Worm (Caenorhabditis elegans): Measurements from ENCODE around the gene C47D12.4.

- TF ChIP-seq ceh-82 (tag; optimal IDR thresholded peaks at IDR 0.05): no peak
- TF ChIP-seq lir-3 (tag; optimal IDR thresholded peaks at IDR 0.05; ENCODE audit: poor library complexity): no peak
- no peak for TF ChIP-seq pqm-1 (tag; optimal IDR thresholded peaks at IDR 0.05)
- TF ChIP-seq skn-1 (tag; optimal IDR thresholded peaks at IDR 0.05): no peak
- no peak for TF ChIP-seq fkh-10 (GFP tag; optimal IDR thresholded peaks at IDR 0.05)
- TF ChIP-seq unc-130 (tag; optimal IDR thresholded peaks at IDR 0.05): no peak
- no peak for TF ChIP-seq nhr-76 (tag; optimal IDR thresholded peaks at IDR 0.05)
- TF ChIP-seq efl-1 (optimal IDR thresholded peaks at IDR 0.05): no peak
- TF ChIP-seq efl-1 (GFP tag; optimal IDR thresholded peaks at IDR 0.05 in 1 of 2): no peak
- no peak for TF ChIP-seq lsy-2 (tag; optimal IDR thresholded peaks at IDR 0.05)
- TF ChIP-seq unc-98 (GFP tag; IDR thresholded peaks at IDR 0.05): no peak
- TF ChIP-seq dsc-1 (tag; optimal IDR thresholded peaks at IDR 0.05): no peak
- no peak for TF ChIP-seq zip-4 (GFP tag; optimal IDR thresholded peaks at IDR 0.05)
- no peak for TF ChIP-seq unc-86 (tag; optimal IDR thresholded peaks at IDR 0.05)
These were observed 30.5 kb upstream of the C47D12.4 start, which contains the start of gene coa-7 for ce11 chrII:11650975-11651588.

Data from whole organism, L1 larva.